Worm (Caenorhabditis elegans): ENCODE results near the gene wrn-1.

wrn-1 gene

ce11 chrII:6528629-6529028, 26.1 kb upstream of the wrn-1 start, which contains the start of gene C56E6.4:
Gene C56E6.4 (minus strand): TSS chrII:6528729.
- TF ChIP-seq alr-1 (tag; optimal IDR thresholded peaks at IDR 0.05) (no peak), zag-1 (tag; optimal IDR thresholded peaks at IDR 0.05) (no peak), ztf-11 (tag; optimal IDR thresholded peaks at IDR 0.05) (no peak), egl-27 (tag; optimal IDR thresholded peaks at IDR 0.05) (no peak), unc-62 (GFP tag; optimal IDR thresholded peaks at IDR 0.05) (no peak), nhr-23 (tag; optimal IDR thresholded peaks at IDR 0.05) (no peak), elt-3 (tag; optimal IDR thresholded peaks at IDR 0.05) (no peak), mab-5 (tag; optimal IDR thresholded peaks at IDR 0.05) (no peak), C34F6.9 (tag; optimal IDR thresholded peaks at IDR 0.05) (no peak), Y55F3AM.14 (GFP tag; optimal IDR thresholded peaks at IDR 0.05) (no peak), lin-13 (GFP tag; optimal IDR thresholded peaks at IDR 0.05) (no peak), R02D3.7 (tag; optimal IDR thresholded peaks at IDR 0.05) (no peak), ceh-82 (tag; optimal IDR thresholded peaks at IDR 0.05) (no peak), unc-39 (tag; optimal IDR thresholded peaks at IDR 0.05) (no peak), sma-3 (GFP tag; optimal IDR thresholded peaks at IDR 0.05) (no peak), ZK546.5 (tag; optimal IDR thresholded peaks at IDR 0.05) (no peak), nhr-6 (tag; optimal IDR thresholded peaks at IDR 0.05) (no peak), sem-4 (tag; optimal IDR thresholded peaks at IDR 0.05) (no peak)

ce11 chrII:6531527-6531926, 23.2 kb upstream of the wrn-1 start, which contains the start of gene abch-1:
Gene abch-1 (minus strand): TSS chrII:6531627.
- TF ChIP-seq ama-1 (optimal IDR thresholded peaks at IDR 0.05) (no peak), ceh-16 (tag; optimal IDR thresholded peaks at IDR 0.05) (no peak), mdl-1 (tag; optimal IDR thresholded peaks at IDR 0.05) (no peak), nhr-21 (tag; optimal IDR thresholded peaks at IDR 0.05) (no peak)

- no peak for TF ChIP-seq sem-4 (tag; optimal IDR thresholded peaks at IDR 0.05)
- TF ChIP-seq nhr-25 (tag; optimal IDR thresholded peaks at IDR 0.05), result no peak
- TF ChIP-seq ama-1 (optimal IDR thresholded peaks at IDR 0.05), result no peak
- TF ChIP-seq nhr-129 (tag; optimal IDR thresholded peaks at IDR 0.05), result no peak
- TF ChIP-seq blmp-1 (tag; optimal IDR thresholded peaks at IDR 0.05; ENCODE audit: insufficient read depth), result no peak
- TF ChIP-seq peb-1 (tag; optimal IDR thresholded peaks at IDR 0.05), result no peak
- TF ChIP-seq sma-9 (GFP tag; optimal IDR thresholded peaks at IDR 0.05), result no peak
- TF ChIP-seq sma-9 (tag; optimal IDR thresholded peaks at IDR 0.05), result no peak
- TF ChIP-seq ztf-11 (tag; optimal IDR thresholded peaks at IDR 0.05), result no peak
- TF ChIP-seq mbf-1 (tag; optimal IDR thresholded peaks at IDR 0.05), result no peak
- TF ChIP-seq F13H6.1 (tag; optimal IDR thresholded peaks at IDR 0.05), result no peak
- no peak for TF ChIP-seq mdl-1 (tag; optimal IDR thresholded peaks at IDR 0.05)
- no peak for TF ChIP-seq nhr-77 (tag; optimal IDR thresholded peaks at IDR 0.05)
- TF ChIP-seq nhr-11 (tag; optimal IDR thresholded peaks at IDR 0.05), result no peak
- TF ChIP-seq unc-62 (GFP tag; optimal IDR thresholded peaks at IDR 0.05), result no peak
- no peak for TF ChIP-seq ztf-4 (tag; optimal IDR thresholded peaks at IDR 0.05)
These were observed 22.8 kb upstream of the wrn-1 start, which contains the start of gene abcx-1 for ce11 chrII:6531940-6532339. Gene abcx-1 (plus strand): TSS chrII:6532163.

ce11 chrII:6535957-6536424, 18.8 kb upstream of the wrn-1 start, which contains the start of gene utp-20:
Gene utp-20 (plus strand): TSS chrII:6536374.
- TF ChIP-seq gmeb-1 (tag; optimal IDR thresholded peaks at IDR 0.05) (peak; percentile 90), ZK546.5 (tag; optimal IDR thresholded peaks at IDR 0.05) (no peak), lsy-2 (tag; optimal IDR thresholded peaks at IDR 0.05) (peak in 1 of 2 experiments; percentile 81), crh-2 (tag; optimal IDR thresholded peaks at IDR 0.05) (peak; percentile 44), sma-3 (GFP tag; optimal IDR thresholded peaks at IDR 0.05) (peak; percentile 55), F13H6.1 (tag; optimal IDR thresholded peaks at IDR 0.05) (peak; percentile 5), mab-5 (tag; optimal IDR thresholded peaks at IDR 0.05) (peak; percentile 13), unc-55 (GFP tag; optimal IDR thresholded peaks at IDR 0.05) (peak; percentile 87), C34F6.9 (tag; optimal IDR thresholded peaks at IDR 0.05) (peak; percentile 64), lin-13 (GFP tag; optimal IDR thresholded peaks at IDR 0.05) (peak; percentile 44), nhr-129 (tag; optimal IDR thresholded peaks at IDR 0.05) (peak; percentile 61), sma-9 (GFP tag; optimal IDR thresholded peaks at IDR 0.05) (peak; percentile 30), sma-9 (tag; optimal IDR thresholded peaks at IDR 0.05) (no peak), nhr-21 (tag; optimal IDR thresholded peaks at IDR 0.05) (no peak), fos-1 (tag; optimal IDR thresholded peaks at IDR 0.05) (no peak)

Data from whole organism, L2 larva.